Fruit fly (Drosophila melanogaster) whole organism, pupa: ENCODE measurements around the gene CG9471.

Source experiments
- CG13204 ChIP-seq: fragments of 200-800 bp; sonication (Bioruptor generic); optimal IDR thresholded peaks from 2 replicates; lab custom pipeline; 2018; ENCODE audit warnings: missing biosample characterization, mild to moderate bottlenecking, missing genetic modification characterization, moderate library complexity
- CG14655 ChIP-seq: fragments of 200-800 bp; sonication (Bioruptor generic); optimal IDR thresholded peaks from 3 replicates; lab custom pipeline; 2017; ENCODE audit warnings: mild to moderate bottlenecking, missing biosample characterization, missing genetic modification reagents, missing genetic modification characterization
- CG15710 ChIP-seq: fragments of 200-800 bp; sonication (Bioruptor generic); optimal IDR thresholded peaks from 2 replicates; lab custom pipeline; 2018; ENCODE audit warnings: missing biosample characterization, mild to moderate bottlenecking, missing genetic modification characterization, moderate library complexity
- CG32121 ChIP-seq: fragments of 200-800 bp; sonication (Bioruptor generic); IDR thresholded peaks from 2 replicates; pipeline ENCODE4 v1.3.6; 2022; ENCODE audit warnings: missing biosample characterization, missing genetic modification characterization
- CG8159 ChIP-seq: fragments of 200-800 bp; sonication (Bioruptor generic); optimal IDR thresholded peaks from 3 replicates; lab custom pipeline; 2018; ENCODE audit warnings: missing biosample characterization, mild to moderate bottlenecking, missing genetic modification characterization, moderate library complexity
- gl ChIP-seq: fragments of 200-800 bp; sonication (Bioruptor generic); optimal IDR thresholded peaks from 2 replicates; lab custom pipeline; 2018; ENCODE audit warnings: missing biosample characterization, mild to moderate bottlenecking, missing genetic modification characterization

dm6 chr3R:9808946-9809545 is 37.7 kb upstream of the CG9471 start, which contains the start of gene FBXO11:
- TF ChIP-seq CG15710 (no peak), CG14655 (no peak), CG8159 (tag; lab: Kevin White, UChicago) (peak; percentile 43), gl (tag; lab: Kevin White, UChicago) (peak; percentile 88), CG13204 (no peak), CG32121 (GFP tag; lab: Robert Waterston, UW) (peak; percentile 83)
